Worm (Caenorhabditis elegans) whole organism, midembryonic: ENCODE data around the gene hizr-1.

Source experiments
- T22C8.4 ChIP-seq: fragments of 200-800 bp; sonication (Bioruptor generic); IDR thresholded peaks from 2 replicates; pipeline ENCODE4 v1.3.6; 2022; ENCODE audit warnings: missing genetic modification characterization, missing compliant biosample characterization
- cog-1 ChIP-seq: sonication (generic microtip); optimal IDR thresholded peaks from 2 replicates; lab custom pipeline; 2016; ENCODE audit warnings: missing genetic modification characterization, missing compliant biosample characterization
- flt-1 ChIP-seq: fragments of 200-800 bp; sonication (Bioruptor generic); IDR thresholded peaks from 2 replicates; pipeline ENCODE4 v1.3.6; 2022; ENCODE audit warnings: missing genetic modification characterization, missing compliant biosample characterization
- klf-2 ChIP-seq: fragments of 200-800 bp; sonication (Bioruptor generic); conservative IDR thresholded peaks from 2 replicates; pipeline ENCODE4 v1.3.6; 2022; ENCODE audit warnings: missing genetic modification reagents, missing genetic modification characterization, missing compliant biosample characterization
- med-1 ChIP-seq: sonication (generic microtip); optimal IDR thresholded peaks from 2 replicates; lab custom pipeline; 2017; ENCODE audit warnings: missing genetic modification characterization, mild to moderate bottlenecking, missing compliant biosample characterization, antibody characterized with exemption, missing genetic modification reagents; ENCODE audit not compliant: insufficient read depth
- ref-1 ChIP-seq: fragments of 200-800 bp; sonication (Bioruptor generic); conservative IDR thresholded peaks from 2 replicates; pipeline ENCODE4 v1.3.6; 2022; ENCODE audit warnings: missing genetic modification reagents, missing genetic modification characterization, missing compliant biosample characterization
- tab-1 ChIP-seq: fragments of 200-800 bp; sonication (Bioruptor generic); IDR thresholded peaks from 2 replicates; pipeline ENCODE4 v1.3.6; 2022; ENCODE audit warnings: missing genetic modification characterization, missing compliant biosample characterization
- ztf-23 ChIP-seq: fragments of 200-800 bp; sonication (Bioruptor generic); IDR thresholded peaks from 2 replicates; pipeline ENCODE4 v1.3.6; 2022; ENCODE audit warnings: missing genetic modification reagents, missing genetic modification characterization, missing compliant biosample characterization
- ztf-29 ChIP-seq: fragments of 200-800 bp; sonication (Bioruptor generic); IDR thresholded peaks from 2 replicates; pipeline ENCODE4 v1.3.6; 2022; ENCODE audit warnings: missing genetic modification reagents, missing genetic modification characterization, missing compliant biosample characterization

DNA sequence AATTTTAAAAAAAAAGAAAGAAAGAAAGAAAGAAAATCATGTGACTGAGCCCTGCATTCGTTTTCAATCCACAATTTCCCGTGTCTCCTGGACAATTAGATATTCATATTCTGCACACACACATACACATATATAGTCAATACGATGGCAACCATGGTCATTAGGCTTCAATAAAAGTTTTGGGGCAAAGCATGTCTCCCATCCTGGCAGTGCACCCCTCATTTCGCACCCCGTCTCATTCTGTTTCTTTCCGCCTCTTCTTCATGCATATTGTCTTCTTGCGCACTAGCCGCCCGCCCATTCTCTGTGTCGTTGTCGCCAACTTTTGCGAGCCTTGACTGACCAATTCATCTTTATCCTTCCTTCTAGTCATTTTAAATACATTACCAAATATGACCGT lies 49.6 kb downstream of the hizr-1 start:
- TF ChIP-seq T22C8.4 (no peak), med-1 (GFP tag; lab: Kevin White, UChicago) (no peak), ztf-29 (GFP tag; lab: Robert Waterston, UW) (no peak), cog-1 (tag; lab: Kevin White, UChicago) (no peak), tab-1 (GFP tag; lab: Robert Waterston, UW) (0 out of 2 replicates have a peak, but pooled peaks have one; percentile 10), flt-1 (GFP tag; lab: Robert Waterston, UW) (no peak), ref-1 (GFP tag; lab: Robert Waterston, UW) (no peak), ztf-23 (GFP tag; lab: Robert Waterston, UW) (no peak), klf-2 (GFP tag; lab: Robert Waterston, UW) (no peak)
